Worm (Caenorhabditis elegans) whole organism, L1 larva: ENCODE measurements around the gene mth-2.

Experiments used
- C04F5.9 ChIP-seq: sonication (generic microtip); optimal IDR thresholded peaks from 2 replicates; lab custom pipeline; 2016; ENCODE audit warnings: missing genetic modification characterization, missing compliant biosample characterization
- C34B4.2 ChIP-seq: sonication (generic microtip); optimal IDR thresholded peaks from 2 replicates; lab custom pipeline; 2017; ENCODE audit warnings: mild to moderate bottlenecking, missing genetic modification characterization, missing compliant biosample characterization
- Y116A8C.19 ChIP-seq: sonication (generic microtip); optimal IDR thresholded peaks from 2 replicates; lab custom pipeline; 2016; ENCODE audit warnings: missing compliant biosample characterization, missing genetic modification characterization, borderline replicate concordance
- aha-1 ChIP-seq: fragments of 150-350 bp; optimal IDR thresholded peaks from 2 replicates; lab custom pipeline; 2014; ENCODE audit warnings: missing biosample characterization, missing genetic modification characterization
- alr-1 ChIP-seq: fragments of 200-800 bp; sonication (Bioruptor generic); optimal IDR thresholded peaks from 2 replicates; lab custom pipeline; 2018; ENCODE audit warnings: borderline replicate concordance, mild to moderate bottlenecking, missing genetic modification characterization, missing compliant biosample characterization
- aly-2 ChIP-seq: fragments of 150-350 bp; optimal IDR thresholded peaks from 2 replicates; lab custom pipeline; 2014; ENCODE audit warnings: missing biosample characterization, missing genetic modification characterization
- ama-1 ChIP-seq: fragments of 150-350 bp; optimal IDR thresholded peaks from 2 replicates; lab custom pipeline; 2014
- blmp-1 ChIP-seq: fragments of 150-350 bp; optimal IDR thresholded peaks from 2 replicates; lab custom pipeline; 2014; ENCODE audit warnings: missing biosample characterization, missing genetic modification characterization
- ceh-63 ChIP-seq: fragments of 200-800 bp; sonication (Bioruptor generic); optimal IDR thresholded peaks from 2 replicates; lab custom pipeline; 2018; ENCODE audit warnings: mild to moderate bottlenecking, missing genetic modification characterization, missing compliant biosample characterization
- ceh-8 ChIP-seq: fragments of 200-800 bp; sonication (Bioruptor generic); optimal IDR thresholded peaks from 2 replicates; lab custom pipeline; 2018; ENCODE audit warnings: mild to moderate bottlenecking, missing genetic modification characterization, moderate library complexity, missing compliant biosample characterization
- dpl-1 ChIP-seq, 3 experiments: fragments of 150-350 bp in 2 of 3; sonication (generic microtip) in 1 of 3; optimal IDR thresholded peaks; 2 replicates each; lab custom pipeline; 2014 to 2017; ENCODE audit warnings: missing biosample characterization in 3 of 3, missing genetic modification characterization in 3 of 3, missing genetic modification reagents in 3 of 3
- dsc-1 ChIP-seq: sonication (generic microtip); optimal IDR thresholded peaks from 2 replicates; lab custom pipeline; 2016; ENCODE audit warnings: mild to moderate bottlenecking, missing genetic modification characterization, missing compliant biosample characterization
- egl-13 ChIP-seq: sonication (generic microtip); optimal IDR thresholded peaks from 2 replicates; lab custom pipeline; 2016; ENCODE audit warnings: missing genotype, missing genetic modification reagents, missing genetic modification characterization, missing compliant biosample characterization
- elt-3 ChIP-seq, 6 experiments: fragments of 150-350 bp in 1 of 6; sonication (generic microtip); optimal IDR thresholded peaks; 2 replicates each; lab custom pipeline; 2017 to 2018; ENCODE audit warnings: missing biosample characterization in 6 of 6, missing genetic modification characterization in 6 of 6, inconsistent platforms in 1 of 6
- fkh-10 ChIP-seq: sonication (generic microtip); optimal IDR thresholded peaks from 2 replicates; lab custom pipeline; 2017; ENCODE audit warnings: missing biosample characterization, missing genetic modification reagents, missing genetic modification characterization
- fkh-4 ChIP-seq: sonication (generic microtip); optimal IDR thresholded peaks from 2 replicates; lab custom pipeline; 2016; ENCODE audit warnings: missing compliant biosample characterization, missing genetic modification characterization, borderline replicate concordance
- fkh-8 ChIP-seq: sonication (generic microtip); optimal IDR thresholded peaks from 2 replicates; lab custom pipeline; 2016; ENCODE audit warnings: mild to moderate bottlenecking, missing genetic modification characterization, missing compliant biosample characterization
- hlh-17 ChIP-seq: fragments of 200-800 bp; sonication (Bioruptor generic); optimal IDR thresholded peaks from 2 replicates; lab custom pipeline; 2018; ENCODE audit warnings: missing genetic modification characterization, mild to moderate bottlenecking, missing compliant biosample characterization, moderate library complexity, borderline replicate concordance
- hlh-4 ChIP-seq: sonication (generic microtip); optimal IDR thresholded peaks from 2 replicates; lab custom pipeline; 2016; ENCODE audit warnings: mild to moderate bottlenecking, missing genetic modification characterization, missing compliant biosample characterization
- hpl-2 ChIP-seq: fragments of 150-350 bp; optimal IDR thresholded peaks from 2 replicates; lab custom pipeline; 2014; ENCODE audit warnings: missing biosample characterization, missing genetic modification reagents, missing genetic modification characterization
- isw-1 ChIP-seq: fragments of 200-800 bp; sonication (Bioruptor generic); IDR thresholded peaks from 2 replicates; pipeline ENCODE4 v1.3.6; 2022; ENCODE audit warnings: missing genetic modification characterization, missing compliant biosample characterization
- lin-14 ChIP-seq: fragments of 200-800 bp; sonication (Bioruptor generic); optimal IDR thresholded peaks from 2 replicates; lab custom pipeline; 2018; ENCODE audit warnings: mild to moderate bottlenecking, missing genetic modification characterization, moderate library complexity, missing compliant biosample characterization
- lin-15B ChIP-seq: fragments of 150-350 bp; sonication (generic microtip); optimal IDR thresholded peaks from 3 replicates; lab custom pipeline; 2014; ENCODE audit warnings: missing biosample characterization, missing genetic modification characterization
- lin-35 ChIP-seq, 2 experiments: fragments of 150-350 bp; optimal IDR thresholded peaks; 2 replicates each; lab custom pipeline; 2014; ENCODE audit warnings: missing biosample characterization in 2 of 2, missing genetic modification characterization in 2 of 2, missing genetic modification reagents in 2 of 2
- lin-39 ChIP-seq: fragments of 150-350 bp; optimal IDR thresholded peaks from 2 replicates; lab custom pipeline; 2014; ENCODE audit warnings: missing biosample characterization, missing genetic modification reagents, missing genetic modification characterization
- lir-3 ChIP-seq: sonication (generic microtip); optimal IDR thresholded peaks from 2 replicates; lab custom pipeline; 2016; ENCODE audit warnings: mild to moderate bottlenecking, missing genetic modification characterization, moderate library complexity, missing compliant biosample characterization; ENCODE audit not compliant: poor library complexity
- mab-9 ChIP-seq: fragments of 200-800 bp; sonication (Bioruptor generic); IDR thresholded peaks from 2 replicates; pipeline ENCODE4 v1.3.6; 2022; ENCODE audit warnings: missing genetic modification reagents, missing genetic modification characterization, missing compliant biosample characterization
- mdl-1 ChIP-seq, 2 experiments: fragments of 150-350 bp; optimal IDR thresholded peaks; 2 replicates each; lab custom pipeline; 2014 to 2017; ENCODE audit warnings: missing biosample characterization in 2 of 2, missing genetic modification characterization in 2 of 2, inconsistent platforms in 1 of 2
- mep-1 ChIP-seq: fragments of 150-350 bp; optimal IDR thresholded peaks from 2 replicates; lab custom pipeline; 2014; ENCODE audit warnings: missing biosample characterization, missing genetic modification characterization
- nhr-19 ChIP-seq: fragments of 200-800 bp; sonication (Bioruptor generic); conservative IDR thresholded peaks from 2 replicates; pipeline ENCODE4 v1.3.6; 2022; ENCODE audit warnings: missing genetic modification characterization, missing compliant biosample characterization
- nhr-20 ChIP-seq: sonication (generic microtip); optimal IDR thresholded peaks from 2 replicates; lab custom pipeline; 2016; ENCODE audit warnings: mild to moderate bottlenecking, missing genetic modification characterization, missing compliant biosample characterization
- nhr-237 ChIP-seq: fragments of 150-350 bp; optimal IDR thresholded peaks from 2 replicates; lab custom pipeline; 2014; ENCODE audit warnings: missing biosample characterization, missing genetic modification characterization
- nhr-71 ChIP-seq: sonication (generic microtip); optimal IDR thresholded peaks from 2 replicates; lab custom pipeline; 2016; ENCODE audit warnings: mild to moderate bottlenecking, missing genetic modification characterization, moderate library complexity, missing compliant biosample characterization
- nhr-76 ChIP-seq: sonication (generic microtip); optimal IDR thresholded peaks from 2 replicates; lab custom pipeline; 2017; ENCODE audit warnings: missing biosample characterization, missing genetic modification characterization
- nhr-90 ChIP-seq: sonication (generic microtip); optimal IDR thresholded peaks from 2 replicates; lab custom pipeline; 2016; ENCODE audit warnings: mild to moderate bottlenecking, missing genetic modification characterization, missing compliant biosample characterization; ENCODE audit not compliant: poor library complexity
- pag-3 ChIP-seq: sonication (generic microtip); optimal IDR thresholded peaks from 2 replicates; lab custom pipeline; 2017; ENCODE audit warnings: missing genetic modification characterization, mild to moderate bottlenecking, missing compliant biosample characterization, antibody characterized with exemption, borderline replicate concordance; ENCODE audit not compliant: insufficient read depth
- pqm-1 ChIP-seq: sonication (generic microtip); optimal IDR thresholded peaks from 3 replicates; lab custom pipeline; 2017; ENCODE audit warnings: missing biosample characterization, missing genetic modification characterization
- skn-1 ChIP-seq: fragments of 150-350 bp; optimal IDR thresholded peaks from 2 replicates; lab custom pipeline; 2014; ENCODE audit warnings: missing biosample characterization, missing genetic modification characterization
- sup-37 ChIP-seq: fragments of 200-800 bp; sonication (Bioruptor generic); optimal IDR thresholded peaks from 2 replicates; lab custom pipeline; 2018; ENCODE audit warnings: mild to moderate bottlenecking, missing genetic modification characterization, missing compliant biosample characterization
- unc-98 ChIP-seq: fragments of 200-800 bp; sonication (Bioruptor generic); IDR thresholded peaks from 2 replicates; pipeline ENCODE4 v1.3.6; 2022; ENCODE audit warnings: missing genetic modification characterization, missing compliant biosample characterization
- xbp-1 ChIP-seq: sonication (generic microtip); optimal IDR thresholded peaks from 2 replicates; lab custom pipeline; 2016; ENCODE audit warnings: missing genetic modification characterization, missing compliant biosample characterization
- zip-4 ChIP-seq: fragments of 200-800 bp; sonication (Bioruptor generic); optimal IDR thresholded peaks from 2 replicates; lab custom pipeline; 2018; ENCODE audit warnings: mild to moderate bottlenecking, missing genetic modification characterization, moderate library complexity, missing compliant biosample characterization

mth-2 gene

ce11 chrII:4237701-4238214 lies 43.6 kb upstream of the mth-2 start, which contains the start of the genes fbxc-44 and C16A11.2 (continued):
- TF ChIP-seq hlh-4 (tag; lab: Kevin White, UChicago) (no peak), hlh-17 (GFP tag; lab: Kevin White, UChicago) (no peak), nhr-76 (no peak), nhr-71 (tag; lab: Kevin White, UChicago) (no peak), unc-98 (GFP tag; lab: Robert Waterston, UW) (no peak), nhr-90 (tag; lab: Kevin White, UChicago) (peak; percentile 46), egl-13 (tag; lab: Kevin White, UChicago) (peak; percentile 30), dpl-1 (GFP tag; optimal IDR thresholded peaks at IDR 0.05; lab: Kevin White, UChicago) (peak; percentile 9 to 25 (median 18)), isw-1 (GFP tag; lab: Robert Waterston, UW) (no peak), mab-9 (GFP tag; lab: Robert Waterston, UW) (no peak), aha-1 (tag; lab: Kevin White, UChicago) (no peak), aly-2 (tag; lab: Kevin White, UChicago) (no peak), zip-4 (GFP tag; lab: Kevin White, UChicago) (no peak), mdl-1 (tag; optimal IDR thresholded peaks at IDR 0.05; lab: Kevin White, UChicago) (no peak)

- TF ChIP-seq C34B4.2 (tag; lab: Kevin White, UChicago) (no peak), fkh-8 (no peak), ceh-63 (GFP tag; lab: Kevin White, UChicago) (no peak), ama-1 (lab: Kevin White, UChicago) (no peak), nhr-237 (tag; lab: Kevin White, UChicago) (no peak), fkh-4 (tag; lab: Kevin White, UChicago) (no peak), ceh-8 (GFP tag; lab: Kevin White, UChicago) (no peak)
These were observed 41.8 kb upstream of the mth-2 start, which contains the start of gene fbxc-43 for ce11 chrII:4235959-4236358. TSS of gene fbxc-43 (minus strand) at chrII:4235996.

ce11 chrII:4230816-4231435 lies 36.8 kb upstream of the mth-2 start, which contains the start of gene C16A11.10:
TSS of gene C16A11.10 (plus strand) at chrII:4231385.
- TF ChIP-seq C04F5.9 (no peak), nhr-71 (tag; lab: Kevin White, UChicago) (no peak), pag-3 (no peak), pqm-1 (tag; lab: Kevin White, UChicago) (no peak), lin-39 (tag; lab: Kevin White, UChicago) (no peak), hpl-2 (GFP tag; lab: Kevin White, UChicago) (no peak), blmp-1 (tag; lab: Kevin White, UChicago) (no peak), fkh-10 (GFP tag; lab: Kevin White, UChicago) (no peak), nhr-20 (tag; lab: Kevin White, UChicago) (no peak), mab-9 (GFP tag; lab: Robert Waterston, UW) (no peak), lin-35 (GFP tag; optimal IDR thresholded peaks at IDR 0.05; lab: Kevin White, UChicago) (no peak)

ce11 chrII:4229106-4229708 lies 35.1 kb upstream of the mth-2 start, which contains the start of gene C16A11.3:
TSS of gene C16A11.3 (plus strand) at chrII:4229545.
- TF ChIP-seq pqm-1 (tag; lab: Kevin White, UChicago) (no peak), mdl-1 (tag; optimal IDR thresholded peaks at IDR 0.05; lab: Kevin White, UChicago) (no peak), mep-1 (tag; lab: Kevin White, UChicago) (no peak), nhr-71 (tag; lab: Kevin White, UChicago) (no peak), lin-14 (no peak), hpl-2 (GFP tag; lab: Kevin White, UChicago) (no peak), elt-3 (tag; optimal IDR thresholded peaks at IDR 0.05; lab: Kevin White, UChicago) (no peak), Y116A8C.19 (tag; lab: Kevin White, UChicago) (no peak), xbp-1 (tag; lab: Kevin White, UChicago) (no peak), lir-3 (tag; lab: Kevin White, UChicago) (no peak), nhr-19 (GFP tag; lab: Robert Waterston, UW) (no peak), zip-4 (GFP tag; lab: Kevin White, UChicago) (no peak), skn-1 (no peak), alr-1 (tag; lab: Kevin White, UChicago) (no peak), sup-37 (GFP tag; lab: Kevin White, UChicago) (no peak), lin-15B (no peak), dsc-1 (no peak)
